Worm (Caenorhabditis elegans): Measurements from ENCODE around the gene npr-11.

DNA sequence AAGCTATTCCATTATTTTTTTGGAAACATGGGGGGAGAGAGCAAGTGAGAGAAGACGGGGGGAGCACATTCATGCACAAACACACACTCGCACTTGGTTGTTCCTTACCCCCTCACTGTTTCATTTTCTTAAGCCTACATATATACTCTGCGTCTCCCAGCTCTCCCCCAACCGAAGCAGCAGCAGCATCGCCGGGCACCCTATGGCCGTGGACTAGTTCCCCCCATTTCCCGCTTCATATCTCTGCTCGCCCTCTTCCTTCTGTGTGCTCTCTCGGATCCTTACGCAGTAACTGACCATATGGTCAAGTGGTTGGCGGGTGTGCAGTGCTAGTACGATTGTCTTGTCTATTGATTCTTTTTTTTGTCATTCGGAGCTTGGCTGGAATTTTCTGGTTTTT, 46.8 kb upstream of the npr-11 start:
- no peak for TF ChIP-seq nhr-77 (tag; optimal IDR thresholded peaks at IDR 0.05)
- TF ChIP-seq elt-1 (tag; optimal IDR thresholded peaks at IDR 0.05): no peak

Data from whole organism, L2 larva.